Fruit fly (Drosophila melanogaster) whole organism, embryonic: ENCODE results near the gene Hrd3.

Source experiments
- CG10147 ChIP-seq: fragments of 200-800 bp; sonication (Bioruptor generic); optimal IDR thresholded peaks from 2 replicates; lab custom pipeline; 2019; ENCODE audit warnings: missing biosample characterization, mild to moderate bottlenecking, missing genetic modification characterization, moderate library complexity
- CG11398 ChIP-seq: fragments of 200-800 bp; sonication (Bioruptor generic); optimal IDR thresholded peaks from 2 replicates; lab custom pipeline; 2016; ENCODE audit warnings: missing biosample characterization, missing genetic modification characterization
- CG11695 ChIP-seq: fragments of 200-800 bp; sonication (Bioruptor generic); IDR thresholded peaks from 3 replicates; pipeline ENCODE4 v1.3.6; 2022; ENCODE audit warnings: missing biosample characterization, missing genetic modification characterization
- CG11696 ChIP-seq: fragments of 200-800 bp; sonication (Bioruptor generic); IDR thresholded peaks from 2 replicates; pipeline ENCODE4 v1.3.6; 2022; ENCODE audit warnings: missing biosample characterization, missing genetic modification characterization
- CG12104 ChIP-seq: fragments of 200-800 bp; sonication (Bioruptor generic); optimal IDR thresholded peaks from 3 replicates; lab custom pipeline; 2016; ENCODE audit warnings: missing biosample characterization, missing genetic modification characterization
- CG12769 ChIP-seq: fragments of 200-800 bp; sonication (Bioruptor generic); optimal IDR thresholded peaks from 2 replicates; lab custom pipeline; 2019; ENCODE audit warnings: missing biosample characterization, mild to moderate bottlenecking, missing genetic modification characterization, moderate library complexity
- CG2120 ChIP-seq: fragments of 200-800 bp; sonication (Bioruptor generic); optimal IDR thresholded peaks from 3 replicates; lab custom pipeline; 2016; ENCODE audit warnings: missing biosample characterization, missing genetic modification characterization
- CG2678 ChIP-seq: fragments of 200-800 bp; sonication (Bioruptor generic); optimal IDR thresholded peaks from 3 replicates; lab custom pipeline; 2019; ENCODE audit warnings: missing biosample characterization, mild to moderate bottlenecking, missing genetic modification characterization, moderate library complexity
- CG2712 ChIP-seq: fragments of 200-800 bp; optimal IDR thresholded peaks from 3 replicates; lab custom pipeline; 2019; ENCODE audit warnings: missing biosample characterization, mild to moderate bottlenecking, missing genetic modification characterization, moderate library complexity
- CG31441 ChIP-seq: fragments of 200-800 bp; sonication (Bioruptor generic); IDR thresholded peaks from 2 replicates; pipeline ENCODE4 v1.3.6; 2022; ENCODE audit warnings: missing biosample characterization, missing genetic modification characterization
- CG32772 ChIP-seq: fragments of 200-800 bp; sonication (Bioruptor generic); IDR thresholded peaks from 2 replicates; pipeline ENCODE4 v1.3.6; 2022; ENCODE audit warnings: missing biosample characterization, missing genetic modification characterization
- CG3281 ChIP-seq: fragments of 200-800 bp; sonication (Bioruptor generic); optimal IDR thresholded peaks from 3 replicates; lab custom pipeline; 2017; ENCODE audit warnings: missing biosample characterization, mild to moderate bottlenecking, missing genetic modification characterization
- CG3838 ChIP-seq: fragments of 200-800 bp; sonication (Bioruptor generic); optimal IDR thresholded peaks from 3 replicates; lab custom pipeline; 2016; ENCODE audit warnings: missing biosample characterization, missing genetic modification characterization
- CG3847 ChIP-seq: fragments of 200-800 bp; sonication (Bioruptor generic); IDR thresholded peaks from 2 replicates; pipeline ENCODE4 v1.3.6; 2022; ENCODE audit warnings: missing biosample characterization, missing genetic modification characterization
- CG5245 ChIP-seq: fragments of 200-800 bp; sonication (Bioruptor generic); optimal IDR thresholded peaks from 3 replicates; lab custom pipeline; 2016; ENCODE audit warnings: missing biosample characterization, missing genetic modification characterization
- CG6689 ChIP-seq: fragments of 200-800 bp; sonication (Bioruptor generic); IDR thresholded peaks from 2 replicates; pipeline ENCODE4 v1.3.6; 2022; ENCODE audit warnings: missing biosample characterization, missing genetic modification characterization
- CG9932 ChIP-seq: fragments of 200-800 bp; sonication (Bioruptor generic); IDR thresholded peaks from 2 replicates; pipeline ENCODE4 v1.3.6; 2022; ENCODE audit warnings: missing biosample characterization, missing genetic modification characterization
- CoRest ChIP-seq: fragments of 200-800 bp; sonication (Bioruptor generic); optimal IDR thresholded peaks from 3 replicates; lab custom pipeline; 2018; ENCODE audit warnings: missing biosample characterization, mild to moderate bottlenecking, missing genetic modification characterization, moderate library complexity
- HLHmδ ChIP-seq: fragments of 200-800 bp; sonication (Bioruptor generic); optimal IDR thresholded peaks from 2 replicates; lab custom pipeline; 2018; ENCODE audit warnings: missing biosample characterization, mild to moderate bottlenecking, missing genetic modification characterization, moderate library complexity
- Hr51 ChIP-seq, 2 experiments: fragments of 200-800 bp; sonication (Bioruptor generic); optimal IDR thresholded peaks; 2 replicates in 1 of 2; 3 replicates in 1 of 2; lab custom pipeline; 2016 to 2018; ENCODE audit warnings: missing biosample characterization in 2 of 2, missing genetic modification characterization in 2 of 2, mild to moderate bottlenecking in 1 of 2, moderate library complexity in 1 of 2
- MBD-R2 ChIP-seq: fragments of 200-800 bp; sonication (Bioruptor generic); IDR thresholded peaks from 2 replicates; pipeline ENCODE4 v1.3.6; 2022; ENCODE audit warnings: missing biosample characterization, missing genetic modification characterization
- Med ChIP-seq: fragments of 200-800 bp; sonication (Bioruptor generic); peaks from one replicate; lab custom pipeline; 2016; ENCODE audit warnings: missing biosample characterization, missing genetic modification characterization, mild to moderate bottlenecking, inconsistent platforms, moderate library complexity
- Meics ChIP-seq: fragments of 200-800 bp; sonication (Bioruptor generic); optimal IDR thresholded peaks from 2 replicates; lab custom pipeline; 2017; ENCODE audit warnings: missing biosample characterization, mild to moderate bottlenecking, missing genetic modification characterization
- Oli ChIP-seq: fragments of 200-800 bp; sonication (Bioruptor generic); optimal IDR thresholded peaks from 2 replicates; lab custom pipeline; 2018; ENCODE audit warnings: missing biosample characterization, mild to moderate bottlenecking, missing genetic modification characterization, moderate library complexity
- Pdp1 ChIP-seq, 2 experiments: fragments of 200-800 bp; sonication (Bioruptor generic); optimal IDR thresholded peaks; 3 replicates each; lab custom pipeline; 2016; ENCODE audit warnings: missing biosample characterization in 2 of 2, missing genetic modification characterization in 2 of 2, mild to moderate bottlenecking in 1 of 2, moderate library complexity in 1 of 2
- Ptx1 ChIP-seq: fragments of 200-800 bp; sonication (Bioruptor generic); IDR thresholded peaks from 2 replicates; pipeline ENCODE4 v1.3.6; 2022; ENCODE audit warnings: missing biosample characterization, missing genetic modification characterization
- Xrp1 ChIP-seq: fragments of 200-800 bp; sonication (Bioruptor generic); IDR thresholded peaks from 2 replicates; pipeline ENCODE4 v1.3.6; 2022; ENCODE audit warnings: missing biosample characterization, missing genetic modification characterization
- bab2 ChIP-seq: fragments of 200-800 bp; sonication (Bioruptor generic); optimal IDR thresholded peaks from 2 replicates; lab custom pipeline; 2016; ENCODE audit warnings: missing biosample characterization, missing genetic modification characterization
- bsh ChIP-seq, 2 experiments: fragments of 200-800 bp; sonication (Bioruptor generic); optimal IDR thresholded peaks; 2 replicates each; lab custom pipeline; 2017 to 2018; ENCODE audit warnings: mild to moderate bottlenecking in 2 of 2, missing biosample characterization in 2 of 2, missing genetic modification characterization in 2 of 2, moderate library complexity in 1 of 2
- dati ChIP-seq: fragments of 200-800 bp; sonication (Bioruptor generic); IDR thresholded peaks from 2 replicates; pipeline ENCODE4 v1.3.6; 2022; ENCODE audit warnings: missing biosample characterization, missing genetic modification characterization
- dmrt11E ChIP-seq: fragments of 200-800 bp; sonication (Bioruptor generic); optimal IDR thresholded peaks from 3 replicates; lab custom pipeline; 2018; ENCODE audit warnings: missing biosample characterization, mild to moderate bottlenecking, missing genetic modification characterization, moderate library complexity
- dmrt99B ChIP-seq: fragments of 200-800 bp; sonication (Bioruptor generic); optimal IDR thresholded peaks from 2 replicates; lab custom pipeline; 2018; ENCODE audit warnings: missing biosample characterization, mild to moderate bottlenecking, missing genetic modification characterization, moderate library complexity
- fd96Cb ChIP-seq: fragments of 200-800 bp; sonication (Bioruptor generic); optimal IDR thresholded peaks from 2 replicates; lab custom pipeline; 2018; ENCODE audit warnings: missing biosample characterization, mild to moderate bottlenecking, missing genetic modification characterization, moderate library complexity
- grau ChIP-seq: fragments of 200-800 bp; optimal IDR thresholded peaks from 3 replicates; lab custom pipeline; 2019; ENCODE audit warnings: missing biosample characterization, mild to moderate bottlenecking, missing genetic modification characterization, moderate library complexity
- ken ChIP-seq: fragments of 200-800 bp; sonication (Bioruptor generic); IDR thresholded peaks from 3 replicates; pipeline ENCODE4 v1.3.6; 2022; ENCODE audit warnings: missing biosample characterization, missing genetic modification characterization
- lab ChIP-seq: fragments of 200-800 bp; sonication (Bioruptor generic); optimal IDR thresholded peaks from 3 replicates; lab custom pipeline; 2017; ENCODE audit warnings: missing biosample characterization, missing genetic modification characterization, mild to moderate bottlenecking, moderate library complexity, missing genetic modification reagents
- lmd ChIP-seq: fragments of 200-800 bp; sonication (Bioruptor generic); IDR thresholded peaks from 2 replicates; pipeline ENCODE4 v1.3.6; 2022; ENCODE audit warnings: missing biosample characterization, missing genetic modification characterization
- nom ChIP-seq: fragments of 200-800 bp; sonication (Bioruptor generic); optimal IDR thresholded peaks from 2 replicates; lab custom pipeline; 2017; ENCODE audit warnings: missing biosample characterization, missing genetic modification characterization, mild to moderate bottlenecking, moderate library complexity, missing genetic modification reagents
- onecut ChIP-seq: fragments of 200-800 bp; sonication (Bioruptor generic); IDR thresholded peaks from 2 replicates; pipeline ENCODE4 v1.3.6; 2022; ENCODE audit warnings: missing biosample characterization, missing genetic modification characterization
- pan ChIP-seq, 4 experiments: fragments of >200 bp in 3 of 4; fragments of 200-800 bp in 1 of 4; sonication (Bioruptor generic) in 1 of 4; optimal IDR thresholded peaks in 3 of 4; IDR thresholded peaks in 1 of 4; 2 replicates each; pipeline versions ENCODE4 v1.3.6 to Lab custom; 2017 to 2022; ENCODE audit warnings: missing biosample characterization in 2 of 4, missing genetic modification characterization in 2 of 4, mixed read lengths in 1 of 4
- sens ChIP-seq: fragments of 200-800 bp; sonication (Bioruptor generic); peaks from one replicate; lab custom pipeline; 2016; ENCODE audit warnings: missing biosample characterization, missing genetic modification characterization
- ttk ChIP-seq: fragments of 200-800 bp; sonication (Bioruptor generic); IDR thresholded peaks from 2 replicates; pipeline ENCODE4 v2.1.2; 2022; ENCODE audit warnings: missing biosample characterization, missing genetic modification characterization
- unpg ChIP-seq: fragments of 200-800 bp; sonication (Bioruptor generic); optimal IDR thresholded peaks from 3 replicates; lab custom pipeline; 2018; ENCODE audit warnings: missing biosample characterization, mild to moderate bottlenecking, missing genetic modification characterization, moderate library complexity
- vfl ChIP-seq: fragments of 200-800 bp; sonication (Bioruptor generic); optimal IDR thresholded peaks from 2 replicates; lab custom pipeline; 2016; ENCODE audit warnings: missing biosample characterization, missing genetic modification characterization
- vvl ChIP-seq: fragments of 200-800 bp; sonication (Bioruptor generic); IDR thresholded peaks from 2 replicates; pipeline ENCODE4 v1.3.6; 2022; ENCODE audit warnings: missing biosample characterization, missing genetic modification characterization
- wdn ChIP-seq: fragments of 200-800 bp; sonication (Bioruptor generic); IDR thresholded peaks from 2 replicates; pipeline ENCODE4 v1.3.6; 2022; ENCODE audit warnings: missing biosample characterization, missing genetic modification characterization
- zen ChIP-seq: fragments of 200-800 bp; sonication (Bioruptor generic); optimal IDR thresholded peaks from 3 replicates; lab custom pipeline; 2018; ENCODE audit warnings: missing biosample characterization, mild to moderate bottlenecking, missing genetic modification characterization, moderate library complexity
- zfh1 ChIP-seq: fragments of 200-800 bp; sonication (Bioruptor generic); IDR thresholded peaks from 3 replicates; pipeline ENCODE4 v1.3.6; 2022; ENCODE audit warnings: missing biosample characterization, missing genetic modification characterization

Gene Hrd3

DNA sequence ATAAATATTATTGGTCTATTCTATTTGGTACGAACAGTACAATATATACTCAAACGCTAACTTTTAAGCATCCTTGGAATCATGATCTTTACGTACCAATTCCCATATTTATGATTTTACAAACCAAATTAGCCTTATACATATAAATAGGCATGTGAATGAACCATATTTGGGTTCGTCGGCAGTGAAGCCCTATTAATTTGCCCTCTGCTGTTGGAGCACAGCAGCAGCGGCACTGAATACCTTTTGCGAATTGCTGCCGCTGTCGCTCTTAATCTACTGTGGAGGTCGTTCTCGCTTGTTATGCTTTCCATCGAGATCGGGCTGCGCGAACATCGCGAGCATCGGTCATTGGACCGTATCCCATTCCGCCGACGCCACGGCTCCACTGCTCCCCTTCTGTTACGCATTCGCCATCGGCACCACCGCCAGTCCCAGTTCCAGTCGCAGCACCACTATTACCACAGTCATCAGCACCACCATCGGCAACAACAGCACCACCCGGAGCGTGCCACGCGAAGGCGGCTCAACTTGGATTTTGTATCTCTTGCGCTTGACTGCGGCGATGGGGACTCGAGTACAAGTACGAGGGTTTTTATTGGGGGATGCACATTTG, 30.2 kb upstream of the Hrd3 start (continued):
- TF ChIP-seq pan (optimal IDR thresholded peaks at IDR 0.05; lab: Kevin White, UChicago) (no peak), pan (GFP tag; optimal IDR thresholded peaks at IDR 0.05 in 1 of 2, IDR thresholded peaks at IDR 0.05 in 1 of 2) (peak in 1 of 2 experiments; percentile 19), CG2120 (peak; percentile 28), CG32772 (0 out of 2 replicates have a peak, but pooled peaks have one; percentile 4), CG11695 (GFP tag; lab: Robert Waterston, UW) (peak; percentile 45; the same call in 1 of the 3 replicates), zen (no peak), CG11696 (peak; percentile 79), CG3281 (GFP tag; lab: Kevin White, UChicago) (peak; percentile 10), dmrt11E (peak; percentile 12), HLHmδ (GFP tag; lab: Kevin White, UChicago) (peak; percentile 71), nom (peak; percentile 69), grau (tag; lab: Kevin White, UChicago) (peak; percentile 27), vvl (GFP tag; lab: Robert Waterston, UW) (peak; percentile 43; the same call in 1 of the 2 replicates), CG5245 (GFP tag; lab: Kevin White, UChicago) (no peak), Hr51 (GFP tag; optimal IDR thresholded peaks at IDR 0.05; lab: Kevin White, UChicago) (peak in 1 of 2 experiments; percentile 20), ken (GFP tag; lab: Robert Waterston, UW) (0 out of 3 replicates have a peak, but pooled peaks have one; percentile 4), lmd (peak; percentile 15; the same call in 1 of the 2 replicates), CG2712 (tag; lab: Kevin White, UChicago) (peak; percentile 16), Xrp1 (GFP tag; lab: Robert Waterston, UW) (peak; percentile 4; the same call in 1 of the 2 replicates), CG12104 (GFP tag; lab: Kevin White, UChicago) (no peak), Ptx1 (peak; percentile 32; the same call in 1 of the 2 replicates), Pdp1 (GFP tag; optimal IDR thresholded peaks at IDR 0.05; lab: Kevin White, UChicago) (peak in 1 of 2 experiments; percentile 20), fd96Cb (tag; lab: Kevin White, UChicago) (peak; percentile 3), CG9932 (GFP tag; lab: Robert Waterston, UW) (peak; percentile 43; the same call in 1 of the 2 replicates), bab2 (GFP tag; lab: Kevin White, UChicago) (no peak), unpg (GFP tag; lab: Kevin White, UChicago) (peak; percentile 21), Med (GFP tag; lab: Kevin White, UChicago) (peak; percentile 83), MBD-R2 (GFP tag; lab: Robert Waterston, UW) (0 out of 2 replicates have a peak, but pooled peaks have one; percentile 5), Oli (tag; lab: Kevin White, UChicago) (peak; percentile 21), zfh1 (0 out of 3 replicates have a peak, but pooled peaks have one; percentile 13), lab (peak; percentile 10), dmrt99B (tag; lab: Kevin White, UChicago) (peak; percentile 2), CG11398 (GFP tag; lab: Kevin White, UChicago) (no peak), Meics (peak; percentile 38), CG3847 (GFP tag; lab: Robert Waterston, UW) (no peak), ttk (GFP tag; lab: Robert Waterston, UW) (0 out of 2 replicates have a peak, but pooled peaks have one; percentile 8), CG2678 (tag; lab: Kevin White, UChicago) (peak; percentile 29), bsh (GFP tag; optimal IDR thresholded peaks at IDR 0.05; lab: Kevin White, UChicago) (peak; percentile 13 to 56), CG10147 (no peak), wdn (GFP tag; lab: Robert Waterston, UW) (peak; percentile 34; the same call in 1 of the 2 replicates), sens (peak; percentile 65), CG31441 (GFP tag; lab: Robert Waterston, UW) (peak; percentile 32; the same call in 1 of the 2 replicates), vfl (GFP tag; lab: Kevin White, UChicago) (no peak), CG12769 (tag; lab: Kevin White, UChicago) (peak; percentile 55), CoRest (tag; lab: Kevin White, UChicago) (peak; percentile 16), CG3838 (GFP tag; lab: Kevin White, UChicago) (no peak), dati (GFP tag; lab: Robert Waterston, UW) (0 out of 2 replicates have a peak, but pooled peaks have one; percentile 25), onecut (GFP tag; lab: Robert Waterston, UW) (no peak), CG6689 (GFP tag; lab: Robert Waterston, UW) (peak; percentile 14; the same call in 1 of the 2 replicates)
